Fruit fly (Drosophila melanogaster) whole organism, larva: ENCODE results near the gene Prp4k.
A peak's percentile ranks its signal among the peaks of the same experiment; 100 is the strongest.

Experiments used
- noc ChIP-seq: fragments of 200-800 bp; sonication (Bioruptor generic); optimal IDR thresholded peaks from 3 replicates; lab custom pipeline; 2019; ENCODE audit warnings: missing biosample characterization, mild to moderate bottlenecking, missing genetic modification characterization, moderate library complexity

Gene Prp4k

DNA sequence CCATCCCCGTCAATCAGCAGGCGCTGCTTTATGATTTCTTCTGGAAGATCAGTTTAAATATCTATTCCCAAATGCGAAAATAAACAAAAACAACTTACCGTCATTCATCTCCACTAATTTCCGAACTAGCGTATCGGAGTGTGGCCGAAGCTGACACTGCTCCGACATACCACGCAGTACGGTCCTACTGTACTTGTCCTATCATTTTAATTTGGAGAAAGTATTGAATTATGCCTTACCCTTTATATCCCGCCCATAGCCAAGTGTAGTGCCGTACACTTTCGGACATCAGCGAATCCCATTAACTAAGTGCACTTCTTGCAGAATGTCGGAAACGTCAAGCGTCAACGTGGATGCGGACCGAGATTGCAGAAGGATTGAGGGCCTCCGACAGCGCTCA, 1.3 kb upstream of the Prp4k start, which contains the start of the genes thoc7 and Dis3l2:
thoc7 (minus strand) TSS at position 168 of the 400 bp plus-strand sequence.
Dis3l2 (plus strand) TSS at position 190 of the 400 bp plus-strand sequence.
- TF ChIP-seq noc, result no peak

DNA sequence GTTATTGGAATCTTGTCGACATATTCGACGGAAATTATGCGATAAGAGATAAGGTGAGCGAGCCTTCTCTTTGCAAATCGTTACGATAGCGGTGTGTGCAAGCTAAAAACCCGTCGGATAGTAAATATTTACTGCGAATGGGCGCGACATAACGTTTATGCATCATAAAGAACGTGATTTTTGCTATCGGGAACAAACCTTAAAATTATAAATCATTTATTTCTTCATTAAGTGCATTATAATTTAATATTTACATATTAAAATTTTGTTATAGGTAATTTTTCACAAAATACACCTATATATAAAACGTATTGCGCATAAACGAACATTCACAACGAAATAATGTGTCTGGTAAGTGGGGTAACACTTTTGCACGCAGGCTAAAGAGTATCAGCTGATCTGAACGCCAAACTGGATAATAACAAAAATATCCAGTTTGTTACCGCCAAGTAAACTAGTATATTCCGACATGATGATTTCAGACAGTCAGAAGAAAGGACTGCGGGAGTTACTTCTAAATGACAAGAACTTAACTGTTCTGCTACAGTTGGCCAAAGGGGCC, 5.5 kb downstream of the Prp4k start, which contains the start of the genes Gk1 and CG13876:
Gk1 (minus strand) TSS at position 122 of the 562 bp plus-strand sequence.
CG13876 (plus strand) TSS at position 412 of the 562 bp plus-strand sequence.
- peak; percentile 98 for TF ChIP-seq noc

DNA sequence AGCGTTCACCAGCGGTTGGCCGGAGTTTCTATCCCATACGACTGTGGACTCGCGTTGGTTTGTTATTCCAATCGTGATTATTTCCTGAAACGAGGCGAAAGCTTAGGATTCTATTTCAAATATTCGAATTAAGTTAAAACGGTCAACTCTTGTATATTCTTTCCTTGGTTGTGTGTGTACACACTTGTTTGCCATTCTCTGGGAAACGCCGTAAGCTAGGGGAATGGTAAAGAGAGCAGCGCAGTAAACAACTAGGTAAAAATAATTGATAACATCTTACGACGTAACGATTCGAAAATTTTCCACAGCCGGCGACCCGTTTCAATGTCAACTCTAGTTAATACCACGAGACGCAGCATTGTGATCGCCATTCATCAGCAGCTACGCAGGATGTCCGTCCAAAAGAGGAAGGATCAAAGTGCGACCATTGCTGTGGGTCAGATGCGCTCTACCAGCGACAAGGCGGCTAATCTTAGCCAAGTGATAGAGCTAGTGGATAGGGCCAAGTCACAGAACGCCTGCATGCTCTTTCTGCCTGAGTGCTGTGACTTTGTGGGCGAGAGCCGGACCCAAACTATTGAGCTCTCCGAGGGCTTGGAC, 7.6 kb downstream of the Prp4k start, which contains the start of gene NitFhit:
NitFhit (plus strand) TSS at position 195 of the 600 bp plus-strand sequence.
- TF ChIP-seq noc, result peak; percentile 16

DNA sequence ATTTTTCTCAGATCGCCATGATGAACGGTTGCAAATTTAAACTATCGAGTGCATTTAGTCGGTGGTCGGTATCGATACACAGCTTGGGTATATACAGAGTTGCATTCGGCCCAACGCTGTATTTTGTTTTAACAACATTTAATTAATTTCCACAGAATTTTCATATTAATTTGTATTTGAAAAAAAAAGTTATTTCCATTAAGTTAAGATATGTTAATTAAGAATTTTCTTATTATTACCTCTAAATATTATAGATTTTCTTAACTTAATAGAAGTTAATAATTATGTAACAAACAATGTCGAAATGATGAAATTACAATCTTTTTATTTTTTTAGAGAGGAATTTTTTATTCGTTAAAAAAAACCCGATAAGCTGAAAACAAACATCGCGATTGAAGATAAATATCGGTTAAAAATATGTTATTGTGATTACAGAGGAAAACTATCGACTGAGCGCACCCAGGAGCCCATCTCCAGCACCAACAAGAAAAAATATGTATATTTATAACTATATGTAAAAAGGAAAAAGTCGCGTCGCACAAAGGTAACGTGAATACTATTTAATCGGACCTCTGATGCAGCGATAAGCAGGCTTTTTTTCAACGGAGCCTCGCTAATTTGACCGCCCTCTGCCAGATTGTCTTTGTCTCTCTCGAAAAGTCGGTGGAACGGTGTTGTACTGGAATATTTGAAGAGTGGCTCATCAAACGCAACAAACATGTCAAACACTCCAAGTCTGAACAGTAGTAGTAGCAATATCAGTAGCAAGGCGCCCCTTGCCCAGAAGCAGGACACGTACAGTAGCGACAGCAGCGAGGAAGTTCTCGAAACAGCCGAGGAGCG, 11.3 kb downstream of the Prp4k start, which contains the start of the genes rno and mri:
rno (minus strand) TSS at position 9 of the 843 bp plus-strand sequence.
mri (plus strand) TSS at position 421 of the 843 bp plus-strand sequence.
- peak; percentile 65 for TF ChIP-seq noc

DNA sequence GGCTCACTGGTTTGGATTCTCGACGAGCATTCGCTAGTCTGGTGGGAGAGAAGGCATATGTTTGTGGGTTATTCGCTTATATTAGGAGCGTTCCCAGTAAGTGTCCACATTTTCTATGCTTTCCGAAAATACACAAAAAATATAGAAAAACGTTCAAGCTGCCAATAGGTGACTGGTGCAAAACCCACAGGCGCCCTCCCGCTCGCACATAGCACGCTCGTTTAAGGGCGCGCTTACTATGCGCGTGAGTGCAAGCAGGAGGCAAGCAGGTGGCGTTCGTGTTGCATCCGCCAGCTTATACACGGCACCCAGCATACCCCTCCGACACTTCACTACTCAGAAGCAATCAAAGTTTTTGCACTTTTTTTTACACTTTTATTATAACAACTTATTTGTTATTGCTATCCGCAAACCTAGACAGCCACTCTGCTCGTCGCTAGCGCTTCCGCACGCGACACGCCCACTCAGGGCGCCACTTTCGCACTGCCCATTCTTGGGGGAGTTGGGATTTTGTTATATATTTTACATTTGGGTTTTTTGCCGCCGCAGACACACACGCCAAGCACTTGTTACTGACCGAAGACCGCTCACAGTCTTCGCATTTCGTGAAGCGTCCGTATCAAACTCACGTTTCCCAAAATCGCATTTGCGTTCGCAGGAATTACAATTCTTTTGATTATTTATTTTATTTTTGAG, 12.1 kb downstream of the Prp4k start:
- no peak for TF ChIP-seq noc

DNA sequence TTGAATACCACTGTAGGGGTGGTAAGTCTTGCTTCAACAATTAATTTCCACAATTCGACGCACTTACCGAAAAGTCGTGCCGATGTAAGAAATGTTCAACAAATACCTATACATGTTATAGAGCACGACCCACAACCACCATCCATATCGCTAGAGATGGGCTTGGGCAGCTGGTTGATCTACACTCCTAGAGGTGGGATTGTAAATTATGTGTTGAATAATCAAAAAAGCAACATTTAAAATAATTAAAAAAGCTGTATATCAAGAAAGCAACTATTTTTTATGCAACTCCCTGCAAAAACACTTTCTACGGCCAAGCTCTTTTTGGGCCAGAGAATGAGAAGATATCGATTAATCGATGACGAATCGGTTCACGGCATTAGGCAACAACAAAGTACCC, 27.0 kb downstream of the Prp4k start, which contains the start of the genes CG34140, Mkp and Mtch:
CG34140 (minus strand) TSS at position 174 of the 400 bp plus-strand sequence.
Mkp (minus strand) TSS at position 290 of the 400 bp plus-strand sequence.
Mtch (plus strand) TSS at position 376 of the 400 bp plus-strand sequence.
- TF ChIP-seq noc, result no peak

DNA sequence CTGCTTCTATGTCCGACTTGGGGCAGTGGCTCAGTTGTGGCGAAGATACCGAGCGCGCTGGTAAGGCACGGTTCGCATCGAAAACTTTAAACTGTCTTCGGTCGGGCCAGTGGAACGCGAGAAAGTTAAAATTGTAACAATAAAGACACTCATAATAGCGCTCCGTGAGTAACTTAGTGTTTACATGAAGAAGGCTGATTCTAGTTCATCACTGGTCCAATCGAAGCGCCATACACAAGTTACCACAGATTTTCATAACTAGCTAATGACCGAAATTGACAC, 31.1 kb downstream of the Prp4k start:
- no peak for TF ChIP-seq noc

DNA sequence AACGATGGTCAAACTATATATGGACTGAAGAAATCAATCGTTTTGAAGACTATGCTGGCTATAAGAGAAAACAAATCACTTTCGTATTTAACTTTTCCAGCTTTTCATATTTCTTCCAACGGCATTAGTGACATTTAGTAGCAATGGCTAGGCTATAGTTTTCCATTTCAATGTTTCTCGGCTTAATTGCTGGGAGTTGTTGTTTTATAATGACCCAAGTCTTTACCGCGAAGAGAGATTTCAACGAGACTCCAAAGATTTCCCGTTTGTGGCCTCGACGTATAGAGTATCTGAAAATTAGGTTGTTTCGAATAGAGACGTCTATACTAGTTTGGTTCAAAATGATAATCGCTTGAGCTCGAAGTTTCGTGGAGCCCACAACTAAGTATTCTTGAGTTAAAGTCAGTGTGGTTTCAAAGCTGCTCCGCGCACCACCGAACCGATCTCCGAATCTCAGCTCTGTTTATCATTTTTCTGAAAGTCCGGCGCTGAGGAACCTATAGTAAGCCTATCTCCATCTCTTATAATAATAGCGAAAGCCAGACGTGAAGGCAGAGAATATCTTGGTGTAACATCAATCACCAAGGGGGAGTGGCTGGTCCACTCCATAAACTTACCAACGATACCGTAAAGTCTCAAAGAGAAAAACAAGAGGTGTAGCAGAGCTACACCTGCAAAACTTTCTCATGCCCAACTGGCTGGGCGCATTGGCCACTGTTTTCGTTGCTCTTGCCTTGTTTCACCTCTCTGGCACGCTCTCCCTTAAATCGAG, 31.6 kb downstream of the Prp4k start, which contains the start of gene CG13875:
CG13875 (plus strand) TSS at position 434 of the 772 bp plus-strand sequence.
- no peak for TF ChIP-seq noc

DNA sequence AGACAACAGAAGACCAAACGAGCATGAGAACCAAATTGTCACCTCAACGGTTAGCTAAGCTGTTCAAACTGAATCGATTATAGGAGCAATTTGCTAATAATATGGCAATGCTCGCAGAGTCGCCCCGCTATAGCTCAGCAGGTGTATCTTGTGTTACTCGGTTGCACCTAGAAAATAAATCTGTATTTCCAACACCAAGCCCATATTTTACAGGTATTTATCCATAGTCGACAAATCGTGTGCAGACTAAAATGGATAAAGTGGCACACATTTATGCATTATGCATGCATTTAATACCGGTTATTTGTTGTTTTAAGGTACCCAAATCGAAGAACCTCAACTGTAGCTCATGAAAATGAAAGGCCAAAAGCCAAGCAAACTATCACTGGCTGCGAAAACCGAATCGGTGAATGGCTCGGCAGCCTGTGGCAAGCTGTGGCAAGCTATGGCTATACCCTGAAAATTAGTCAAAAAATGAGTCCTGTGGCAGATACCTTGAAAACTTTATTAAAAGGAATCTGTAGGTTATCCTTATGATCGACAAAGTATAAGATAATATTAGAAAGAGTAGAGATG, 32.3 kb downstream of the Prp4k start, which contains the start of gene Vdup1:
Vdup1 (minus strand) TSS at position 51 of the 576 bp plus-strand sequence.
- TF ChIP-seq noc, result no peak

DNA sequence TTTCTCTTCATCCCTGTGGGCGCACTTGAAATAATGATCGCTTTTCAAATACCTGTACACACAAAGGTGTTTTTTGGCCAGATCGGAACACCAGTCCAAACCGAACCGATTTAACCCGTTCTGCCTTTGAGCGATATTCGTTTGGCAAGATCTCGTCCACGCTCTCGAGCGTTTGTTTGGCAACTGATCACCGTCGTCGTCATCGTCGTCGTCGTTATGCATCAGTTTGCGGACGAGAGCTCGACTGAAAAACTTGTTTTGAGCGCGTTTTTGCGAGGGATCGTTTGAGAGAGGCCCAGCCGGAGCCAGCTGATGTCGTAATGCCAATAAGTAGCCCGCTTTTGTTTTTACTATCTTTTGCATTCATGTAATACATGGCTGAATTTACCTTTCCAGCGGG, 32.8 kb downstream of the Prp4k start:
- no peak for TF ChIP-seq noc

DNA sequence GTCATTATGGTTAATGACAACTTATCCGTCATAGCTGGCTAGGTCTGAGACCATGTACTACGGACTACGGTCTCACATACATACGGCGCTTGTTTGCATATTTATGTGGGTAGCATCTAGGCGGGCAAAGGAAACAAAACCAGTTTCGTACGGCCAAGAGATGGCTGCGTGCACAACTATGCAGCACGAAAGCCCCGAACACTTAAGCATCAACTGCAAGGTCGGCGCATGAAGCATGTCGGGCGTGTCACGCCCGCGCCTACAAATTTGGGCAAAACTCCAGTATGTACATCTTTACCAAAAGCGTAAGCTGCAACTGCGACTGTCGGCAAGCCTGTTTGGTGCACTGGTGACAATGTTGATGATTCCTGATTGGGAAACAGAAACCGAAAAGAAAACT, 33.3 kb downstream of the Prp4k start:
- TF ChIP-seq noc, result no peak

DNA sequence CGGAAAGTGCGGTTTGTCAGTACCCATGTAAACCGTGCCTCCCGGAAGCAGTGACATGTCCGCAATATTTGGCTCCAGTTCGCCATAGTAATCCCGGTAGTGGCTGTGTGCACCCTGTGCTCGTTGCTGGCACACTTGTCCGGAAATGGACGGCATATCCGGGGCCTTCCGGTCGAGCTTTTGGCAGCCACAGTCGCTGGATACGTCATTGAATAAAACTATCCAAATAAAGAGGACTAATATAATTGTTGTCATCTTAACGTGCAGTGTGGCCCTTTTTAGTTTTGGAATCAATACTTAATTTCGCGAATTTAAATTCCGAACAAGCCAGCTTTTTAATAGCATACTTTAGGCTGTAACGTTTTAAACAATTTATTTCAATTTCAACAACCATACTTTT, 35.3 kb downstream of the Prp4k start, which contains the start of gene CG7049:
CG7049 (minus strand) TSS at position 280 of the 400 bp plus-strand sequence.
- peak; percentile 10 for TF ChIP-seq noc

DNA sequence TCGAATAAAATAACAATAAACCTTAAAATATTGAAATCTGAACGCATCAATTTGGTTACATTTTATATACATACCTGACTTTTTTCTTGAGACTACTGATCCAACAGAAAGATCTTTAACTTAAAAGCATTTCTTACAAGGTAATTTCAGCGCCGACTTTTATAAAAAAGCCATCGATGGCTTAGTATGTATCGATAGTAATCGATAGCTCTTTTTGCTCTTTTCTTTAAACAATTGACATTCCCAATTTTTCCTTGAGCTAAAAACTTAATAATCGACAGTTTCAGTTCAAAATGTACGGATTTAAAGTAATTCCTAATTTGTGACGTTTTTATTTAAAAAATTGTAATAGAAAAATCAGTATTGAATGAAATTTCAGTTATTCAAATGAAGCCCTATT, 36.8 kb downstream of the Prp4k start:
- TF ChIP-seq noc, result no peak

DNA sequence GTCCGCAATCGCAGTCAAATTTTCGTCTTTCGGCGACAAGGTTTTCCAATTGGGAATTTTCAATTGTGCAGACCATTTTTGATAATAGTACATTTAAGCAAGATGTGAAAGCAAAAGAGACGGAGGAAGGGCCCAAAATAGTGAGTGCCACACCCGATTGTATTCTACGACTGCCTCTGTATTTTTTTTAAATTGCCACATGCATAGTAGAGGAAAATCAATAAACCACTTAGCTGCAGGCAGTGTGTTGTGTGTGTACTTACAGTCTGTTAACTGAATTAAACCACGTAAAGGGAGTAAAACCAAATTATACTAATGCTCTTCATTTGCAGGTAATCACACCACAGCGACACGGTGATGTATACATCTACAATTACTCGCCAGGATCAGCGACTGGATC, 39.5 kb downstream of the Prp4k start:
- TF ChIP-seq noc, result no peak

DNA sequence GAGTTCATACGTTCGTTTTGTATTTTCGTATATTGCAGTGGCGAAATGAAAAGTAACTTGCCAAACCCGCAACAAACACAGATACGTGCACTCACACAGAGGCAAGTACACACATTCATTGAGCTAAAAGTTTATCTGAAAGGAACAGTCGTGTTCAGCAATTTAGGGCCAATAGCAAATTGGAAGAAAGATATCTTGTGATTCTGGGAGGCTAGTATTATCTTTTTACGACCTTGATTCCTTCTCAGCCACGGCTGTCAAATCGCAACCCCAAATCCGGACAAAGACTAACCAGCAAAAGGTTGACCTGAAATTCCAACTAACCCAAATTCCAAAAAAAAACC, 44.5 kb downstream of the Prp4k start:
- no peak for TF ChIP-seq noc
